Worm (Caenorhabditis elegans) whole organism, L3 larva: ENCODE results near the gene C17F4.12.
"Not testable (repeated sequence)": the region's sequence is repeated elsewhere in the genome, so short reads cannot be mapped to it uniquely, and the experiment has no call there.

Source experiments
- R02D3.7 ChIP-seq: fragments of 150-350 bp; optimal IDR thresholded peaks from 2 replicates; lab custom pipeline; 2014; ENCODE audit warnings: missing biosample characterization, missing genetic modification characterization
- ZK546.5 ChIP-seq: sonication (generic microtip); optimal IDR thresholded peaks from 2 replicates; lab custom pipeline; 2017; ENCODE audit warnings: missing biosample characterization, missing genetic modification characterization
- aly-2 ChIP-seq: fragments of 150-350 bp; optimal IDR thresholded peaks from 2 replicates; lab custom pipeline; 2014; ENCODE audit warnings: missing biosample characterization, missing genetic modification characterization
- ceh-28 ChIP-seq: fragments of 150-350 bp; optimal IDR thresholded peaks from 2 replicates; lab custom pipeline; 2014; ENCODE audit warnings: missing biosample characterization, missing genetic modification reagents, missing genetic modification characterization
- ceh-82 ChIP-seq: fragments of 150-350 bp; optimal IDR thresholded peaks from 2 replicates; lab custom pipeline; 2014; ENCODE audit warnings: missing biosample characterization, missing genetic modification characterization
- ceh-9 ChIP-seq: sonication (generic microtip); optimal IDR thresholded peaks from 2 replicates; lab custom pipeline; 2018; ENCODE audit warnings: missing biosample characterization, missing genetic modification characterization
- daf-12 ChIP-seq: fragments of 150-350 bp; optimal IDR thresholded peaks from 2 replicates; lab custom pipeline; 2014; ENCODE audit warnings: missing biosample characterization, missing genetic modification reagents, missing genetic modification characterization
- egl-5 ChIP-seq: fragments of 150-350 bp; optimal IDR thresholded peaks from 2 replicates; lab custom pipeline; 2017; ENCODE audit warnings: missing biosample characterization, missing genetic modification reagents, missing genetic modification characterization, inconsistent platforms
- elt-2 ChIP-seq: sonication (generic microtip); optimal IDR thresholded peaks from 2 replicates; lab custom pipeline; 2016; ENCODE audit warnings: missing genetic modification reagents, mild to moderate bottlenecking, missing genetic modification characterization, missing compliant biosample characterization
- elt-3 ChIP-seq, 3 experiments: fragments of 150-350 bp in 1 of 3; sonication (generic microtip) in 2 of 3; optimal IDR thresholded peaks; 2 replicates in 2 of 3; 4 replicates in 1 of 3; lab custom pipeline; 2014 to 2017; ENCODE audit warnings: missing biosample characterization in 3 of 3, missing genetic modification characterization in 3 of 3
- fkh-2 ChIP-seq: fragments of 150-350 bp; optimal IDR thresholded peaks from 2 replicates; lab custom pipeline; 2014; ENCODE audit warnings: missing biosample characterization, missing genetic modification reagents, missing genetic modification characterization
- fos-1 ChIP-seq: fragments of 150-350 bp; optimal IDR thresholded peaks from 2 replicates; lab custom pipeline; 2014; ENCODE audit warnings: missing biosample characterization, missing genetic modification characterization
- hmg-11 ChIP-seq: sonication (generic microtip); optimal IDR thresholded peaks from 2 replicates; lab custom pipeline; 2016; ENCODE audit warnings: missing genetic modification characterization, missing compliant biosample characterization
- jun-1 ChIP-seq: fragments of 150-350 bp; optimal IDR thresholded peaks from 2 replicates; lab custom pipeline; 2014; ENCODE audit warnings: missing biosample characterization, missing genetic modification reagents, missing genetic modification characterization
- lin-15B ChIP-seq: fragments of 150-350 bp; optimal IDR thresholded peaks from 2 replicates; lab custom pipeline; 2014; ENCODE audit warnings: missing biosample characterization, missing genetic modification characterization
- mdl-1 ChIP-seq: fragments of 150-350 bp; optimal IDR thresholded peaks from 2 replicates; lab custom pipeline; 2014; ENCODE audit warnings: missing biosample characterization, missing genetic modification characterization
- nfya-1 ChIP-seq: sonication (generic microtip); optimal IDR thresholded peaks from 2 replicates; lab custom pipeline; 2017; ENCODE audit warnings: missing genetic modification characterization, mild to moderate bottlenecking, missing compliant biosample characterization, antibody characterized with exemption, moderate library complexity; ENCODE audit not compliant: insufficient read depth
- nhr-23 ChIP-seq: fragments of 150-350 bp; optimal IDR thresholded peaks from 2 replicates; lab custom pipeline; 2014; ENCODE audit warnings: missing biosample characterization, missing genetic modification reagents, missing genetic modification characterization
- nhr-25 ChIP-seq: sonication (generic microtip); optimal IDR thresholded peaks from 2 replicates; lab custom pipeline; 2017; ENCODE audit warnings: missing biosample characterization, missing genetic modification characterization
- nhr-28 ChIP-seq: fragments of 150-350 bp; optimal IDR thresholded peaks from 2 replicates; lab custom pipeline; 2014; ENCODE audit warnings: missing biosample characterization, missing genetic modification characterization
- nhr-43 ChIP-seq: sonication (generic microtip); optimal IDR thresholded peaks from 2 replicates; lab custom pipeline; 2016; ENCODE audit warnings: mild to moderate bottlenecking, missing genetic modification characterization, missing compliant biosample characterization; ENCODE audit not compliant: poor library complexity, severe bottlenecking
- nhr-67 ChIP-seq: fragments of 150-350 bp; optimal IDR thresholded peaks from 2 replicates; lab custom pipeline; 2014; ENCODE audit warnings: missing biosample characterization, missing genetic modification characterization
- nhr-76 ChIP-seq: fragments of 150-350 bp; sonication (generic microtip); optimal IDR thresholded peaks from 5 replicates; lab custom pipeline; 2014; ENCODE audit warnings: missing biosample characterization, missing genetic modification characterization
- nhr-77 ChIP-seq: fragments of 150-350 bp; optimal IDR thresholded peaks from 2 replicates; lab custom pipeline; 2014; ENCODE audit warnings: missing biosample characterization, missing genetic modification characterization
- pha-4 ChIP-seq: fragments of 150-350 bp; optimal IDR thresholded peaks from 2 replicates; lab custom pipeline; 2014; ENCODE audit warnings: missing biosample characterization, missing genetic modification reagents, missing genetic modification characterization
- pqm-1 ChIP-seq: fragments of 150-350 bp; optimal IDR thresholded peaks from 2 replicates; lab custom pipeline; 2017; ENCODE audit warnings: missing biosample characterization, missing genetic modification characterization, inconsistent platforms
- snpc-4 ChIP-seq: fragments of 150-350 bp; optimal IDR thresholded peaks from 2 replicates; lab custom pipeline; 2014; ENCODE audit warnings: missing biosample characterization, missing genetic modification characterization
- tbx-2 ChIP-seq: sonication (generic microtip); optimal IDR thresholded peaks from 2 replicates; lab custom pipeline; 2016; ENCODE audit warnings: mild to moderate bottlenecking, missing genetic modification characterization, missing compliant biosample characterization
- unc-39 ChIP-seq: sonication (generic microtip); optimal IDR thresholded peaks from 4 replicates; lab custom pipeline; 2017; ENCODE audit warnings: missing biosample characterization, missing genetic modification characterization
- unc-62 ChIP-seq: fragments of 150-350 bp; sonication (generic microtip); optimal IDR thresholded peaks from 4 replicates; lab custom pipeline; 2014; ENCODE audit warnings: missing biosample characterization, missing genetic modification reagents, missing genetic modification characterization

C17F4.12 gene

DNA sequence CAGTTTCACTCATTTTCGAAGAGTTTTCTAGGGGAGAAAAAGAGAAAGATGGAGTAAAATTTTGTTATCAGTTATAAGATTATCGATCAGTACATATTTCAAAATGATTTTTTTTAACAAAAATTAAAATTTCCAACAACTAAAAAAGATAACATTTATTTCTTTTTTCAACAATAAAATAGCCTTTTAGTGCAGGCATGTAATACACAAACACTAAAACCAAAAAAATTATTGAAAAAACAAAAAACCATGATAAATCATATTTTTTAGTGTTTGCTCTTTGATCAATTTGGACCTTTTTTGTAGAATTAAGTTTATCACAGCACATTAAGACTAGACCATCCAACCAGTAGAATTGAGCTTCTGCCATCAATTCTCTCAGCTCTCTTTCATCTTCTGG is 19.3 kb downstream of the C17F4.12 start, which contains the start of gene ZC239.15:
ZC239.15 (minus strand) TSS at position 101 of the 400 bp plus-strand sequence.
- TF ChIP-seq nhr-43 (tag; lab: Kevin White, UChicago), result no peak
- TF ChIP-seq elt-2 (tag; lab: Kevin White, UChicago), result peak; percentile 20
- no peak for TF ChIP-seq lin-15B (tag; lab: Kevin White, UChicago)

DNA sequence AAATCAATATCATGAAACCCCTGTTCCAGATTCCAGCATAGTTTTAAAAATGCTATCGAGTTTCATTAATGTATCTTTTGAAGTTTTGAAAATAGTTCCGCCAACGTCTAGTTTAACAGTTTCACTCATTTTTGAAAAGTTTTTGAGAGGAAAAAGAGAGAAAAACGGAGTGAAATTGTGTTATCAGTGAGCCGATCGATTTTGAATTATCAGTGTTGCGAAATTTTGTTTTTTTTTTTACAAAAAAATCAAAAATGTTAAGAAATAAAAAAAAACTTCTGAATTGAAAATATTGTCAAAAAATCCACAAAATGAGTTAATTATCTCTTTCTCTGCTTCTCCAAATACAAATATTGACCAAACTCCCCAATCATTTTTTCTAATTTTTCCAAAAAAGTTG is 21.3 kb downstream of the C17F4.12 start, which contains the start of gene ZC239.13:
ZC239.13 (minus strand) TSS at position 154 of the 400 bp plus-strand sequence.
- TF ChIP-seq nhr-67 (tag; lab: Kevin White, UChicago) (no peak), elt-2 (tag; lab: Kevin White, UChicago) (peak; percentile 39), nfya-1 (tag; lab: Kevin White, UChicago) (no peak), nhr-28 (tag; lab: Kevin White, UChicago) (no peak)

DNA sequence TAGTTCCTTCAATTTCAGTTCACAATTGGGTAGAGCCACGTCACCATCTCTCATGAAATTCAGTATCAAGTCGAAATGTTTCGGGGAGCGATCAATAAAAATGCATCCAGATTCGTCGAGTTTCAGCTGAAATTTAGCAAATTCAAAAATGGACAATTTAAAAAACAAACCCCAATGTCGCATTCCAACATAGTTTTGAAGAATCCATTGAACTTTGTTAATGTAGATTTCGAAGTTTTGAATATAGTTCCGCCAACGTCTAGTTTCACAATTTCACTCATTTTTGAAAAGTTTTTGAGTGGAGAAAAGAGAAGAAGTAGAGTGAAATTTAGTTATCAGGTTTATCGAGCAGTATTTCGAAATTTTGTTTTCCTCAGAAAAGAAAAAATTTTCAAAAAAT is 22.2 kb downstream of the C17F4.12 start, which contains the start of gene ZC239.14:
ZC239.14 (minus strand) TSS at position 305 of the 400 bp plus-strand sequence.
- no peak for TF ChIP-seq elt-3 (tag; optimal IDR thresholded peaks at IDR 0.05; lab: Kevin White, UChicago)
- TF ChIP-seq, all 47 proteins: peak for 0

DNA sequence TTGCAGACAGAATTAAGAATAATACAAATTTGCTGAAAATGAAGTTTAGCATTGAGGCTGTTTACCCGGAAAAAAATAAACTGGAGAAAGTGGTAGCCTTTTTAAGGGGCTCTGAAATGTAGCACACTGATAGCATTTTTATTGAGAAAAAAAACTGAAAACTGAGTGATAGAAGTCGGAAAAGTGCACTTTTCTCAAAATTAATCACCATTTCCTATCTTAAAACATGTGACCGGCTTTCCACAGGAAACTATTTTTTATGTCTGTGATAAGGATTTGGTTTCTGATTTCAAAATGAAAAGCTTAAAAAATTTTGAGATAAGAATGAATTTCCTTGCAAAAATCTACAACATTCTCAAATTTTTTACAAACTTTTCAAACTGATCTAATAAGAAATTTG is 23.2 kb downstream of the C17F4.12 start, which contains the start of gene ZC239.22:
ZC239.22 (minus strand) TSS at position 101 of the 400 bp plus-strand sequence.
- no peak for TF ChIP-seq jun-1
- TF ChIP-seq elt-2 (tag; lab: Kevin White, UChicago), result peak; percentile 15

DNA sequence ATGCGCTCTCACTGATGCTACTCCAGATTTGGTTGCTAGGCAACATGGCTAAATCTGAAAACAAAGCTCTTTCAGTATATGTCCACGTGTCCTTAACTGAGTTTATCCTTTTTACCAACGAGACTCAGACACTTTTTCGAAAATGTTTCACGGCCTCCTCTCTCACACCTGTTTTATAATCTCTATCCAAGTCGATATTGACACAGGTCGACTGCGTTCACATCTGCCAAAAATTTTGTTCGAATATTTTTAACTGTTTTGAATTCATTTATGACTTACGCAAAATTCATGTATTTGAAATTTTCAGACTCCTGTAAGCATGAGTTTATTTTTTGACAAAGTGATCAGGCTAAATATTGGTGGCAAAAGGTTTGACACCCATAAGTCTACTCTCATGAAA is 28.2 kb downstream of the C17F4.12 start, which contains the start of gene ZC239.3:
ZC239.3 (plus strand) TSS at position 301 of the 400 bp plus-strand sequence.
- TF ChIP-seq pqm-1 (tag; lab: Kevin White, UChicago); nfya-1 (tag; lab: Kevin White, UChicago); daf-12: not testable (repeated sequence)

DNA sequence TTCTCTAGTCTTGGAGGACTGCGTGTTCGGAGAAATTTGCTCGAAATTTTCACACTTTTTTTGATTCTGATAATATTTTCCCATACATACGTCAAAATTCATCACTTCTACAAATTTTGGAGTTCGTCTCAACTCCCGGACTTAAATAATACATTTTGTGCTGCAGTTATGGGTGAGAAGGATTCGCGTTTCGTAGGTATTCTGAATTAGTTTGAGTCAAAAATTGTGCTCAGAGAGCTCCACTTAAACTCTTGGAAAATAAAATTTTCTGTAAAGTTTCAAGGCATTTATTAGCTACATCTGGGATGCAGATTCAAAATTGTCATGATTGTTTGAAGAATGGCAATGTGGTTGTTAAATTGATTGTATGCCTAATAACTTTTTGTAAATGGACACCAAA is 30.1 kb downstream of the C17F4.12 start, which contains the start of gene ZC239.4:
ZC239.4 (plus strand) TSS at position 301 of the 400 bp plus-strand sequence.
- no peak for TF ChIP-seq nhr-76 (tag; lab: Kevin White, UChicago)
- no peak for TF ChIP-seq unc-62

DNA sequence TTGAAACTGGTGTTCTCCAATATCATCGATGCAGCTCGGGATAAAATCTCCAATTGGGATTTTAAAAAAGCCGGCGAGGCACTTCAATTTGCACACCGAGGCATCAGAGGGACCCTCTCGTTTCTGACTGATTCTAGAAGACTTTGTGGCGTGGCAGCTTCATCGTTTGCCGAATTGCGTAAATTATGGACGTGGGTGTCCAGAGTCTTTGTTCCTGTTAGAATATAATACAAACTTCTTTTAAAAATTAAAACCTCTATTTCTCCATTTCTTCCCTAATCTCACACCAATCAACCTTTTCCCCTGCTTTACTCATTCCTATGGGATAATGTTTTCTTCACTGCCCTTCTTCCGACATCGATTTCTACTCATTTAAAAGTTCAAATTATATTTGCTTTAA is 33.6 kb downstream of the C17F4.12 start, which contains the start of gene ZC239.5:
ZC239.5 (plus strand) TSS at position 301 of the 400 bp plus-strand sequence.
- TF ChIP-seq R02D3.7 (no peak), elt-2 (tag; lab: Kevin White, UChicago) (no peak), ceh-28 (tag; lab: Kevin White, UChicago) (no peak), mdl-1 (tag; lab: Kevin White, UChicago) (no peak), ceh-9 (tag; lab: Kevin White, UChicago) (no peak), tbx-2 (tag; lab: Kevin White, UChicago) (no peak), nhr-25 (tag; lab: Kevin White, UChicago) (no peak), nhr-76 (tag; lab: Kevin White, UChicago) (no peak), hmg-11 (no peak), aly-2 (tag; lab: Kevin White, UChicago) (no peak), ZK546.5 (tag; lab: Kevin White, UChicago) (no peak), unc-62 (no peak)

DNA sequence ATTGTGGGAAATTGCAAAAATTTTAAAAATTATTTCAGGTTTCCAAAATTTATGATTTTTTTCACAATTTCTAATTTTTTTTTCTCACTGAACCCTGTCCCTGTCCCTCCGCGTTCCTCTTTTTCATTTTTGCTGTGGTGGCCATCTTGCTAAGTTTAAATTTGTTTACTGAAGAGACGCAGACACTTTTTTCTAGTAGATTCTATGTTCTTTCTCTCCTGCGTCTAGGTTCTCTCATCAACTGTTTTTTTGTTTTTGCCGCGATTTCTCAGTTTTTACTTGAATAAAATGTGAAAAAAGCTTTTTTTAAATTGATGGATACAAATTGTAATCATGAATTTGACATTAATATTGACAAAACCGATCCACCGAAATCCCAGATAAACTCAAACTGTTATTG is 34.7 kb downstream of the C17F4.12 start, which contains the start of gene ZC239.6:
ZC239.6 (plus strand) TSS at position 381 of the 400 bp plus-strand sequence.
- TF ChIP-seq egl-5 (tag; lab: Kevin White, UChicago), result no peak
- TF ChIP-seq nhr-23 (tag; lab: Kevin White, UChicago), result peak; percentile 3
- TF ChIP-seq snpc-4 (tag; lab: Kevin White, UChicago), result peak; percentile 33
- TF ChIP-seq lin-15B (tag; lab: Kevin White, UChicago), result no peak
- no peak for TF ChIP-seq tbx-2 (tag; lab: Kevin White, UChicago)
- TF ChIP-seq nhr-76 (tag; lab: Kevin White, UChicago), result no peak
- TF ChIP-seq nhr-77, result no peak
- TF ChIP-seq elt-2 (tag; lab: Kevin White, UChicago), result no peak
- no peak for TF ChIP-seq ceh-82 (tag; lab: Kevin White, UChicago)
- TF ChIP-seq fos-1 (tag; lab: Kevin White, UChicago), result no peak
- TF ChIP-seq ZK546.5 (tag; lab: Kevin White, UChicago), result no peak
- TF ChIP-seq nfya-1 (tag; lab: Kevin White, UChicago), result peak; percentile 55
- TF ChIP-seq pha-4 (tag; lab: Kevin White, UChicago), result peak; percentile 66
- TF ChIP-seq unc-62, result no peak
- TF ChIP-seq unc-39 (tag; lab: Kevin White, UChicago), result no peak
- TF ChIP-seq hmg-11, result peak; percentile 30
- no peak for TF ChIP-seq fkh-2 (tag; lab: Kevin White, UChicago)
